Worm (Caenorhabditis elegans) whole organism, L4/young adult: ENCODE results near the gene dpf-1.

Source experiments
- W03F9.2 ChIP-seq: fragments of 150-350 bp; optimal IDR thresholded peaks from 2 replicates; lab custom pipeline; 2014; ENCODE audit warnings: missing biosample characterization, missing genetic modification characterization
- him-1 ChIP-seq: sonication (generic microtip); optimal IDR thresholded peaks from 2 replicates; lab custom pipeline; 2016; ENCODE audit warnings: missing genotype, missing genetic modification reagents, missing genetic modification characterization, missing compliant biosample characterization

DNA sequence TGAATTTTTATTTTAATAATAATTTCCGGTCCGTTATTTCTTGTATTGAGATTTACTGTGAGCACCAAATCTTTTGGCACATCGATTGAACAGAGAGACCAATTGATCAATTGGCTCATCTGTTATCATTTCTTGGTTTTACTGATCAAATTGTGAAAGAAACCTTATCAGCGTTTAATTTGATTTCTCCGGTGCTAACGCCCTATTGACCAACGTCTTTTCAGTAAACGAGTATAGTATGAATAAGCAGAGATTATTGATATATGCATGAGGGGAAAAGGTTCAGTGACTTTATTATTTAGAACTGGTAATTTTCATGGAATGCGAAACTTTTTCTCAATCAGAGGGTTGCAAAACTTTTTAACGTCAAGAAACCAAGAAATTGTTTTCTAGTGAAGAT, 8.0 kb downstream of the dpf-1 start:
- TF ChIP-seq W03F9.2 (tag; lab: Kevin White, UChicago) (no peak), him-1 (tag; lab: Kevin White, UChicago) (no peak)
